Worm (Caenorhabditis elegans) whole organism, L3 larva: ENCODE results near the gene Y41E3.8.

Experiments used
- R02D3.7 ChIP-seq: fragments of 150-350 bp; optimal IDR thresholded peaks from 2 replicates; lab custom pipeline; 2014; ENCODE audit warnings: missing biosample characterization, missing genetic modification characterization
- ama-1 ChIP-seq: fragments of 150-350 bp; optimal IDR thresholded peaks from 2 replicates; lab custom pipeline; 2018
- ceh-16 ChIP-seq: sonication (generic microtip); optimal IDR thresholded peaks from 2 replicates; lab custom pipeline; 2017; ENCODE audit warnings: missing biosample characterization, missing genetic modification characterization
- ceh-28 ChIP-seq: fragments of 150-350 bp; optimal IDR thresholded peaks from 2 replicates; lab custom pipeline; 2014; ENCODE audit warnings: missing biosample characterization, missing genetic modification reagents, missing genetic modification characterization
- ceh-82 ChIP-seq: fragments of 150-350 bp; optimal IDR thresholded peaks from 2 replicates; lab custom pipeline; 2014; ENCODE audit warnings: missing biosample characterization, missing genetic modification characterization
- ceh-9 ChIP-seq: sonication (generic microtip); optimal IDR thresholded peaks from 2 replicates; lab custom pipeline; 2018; ENCODE audit warnings: missing biosample characterization, missing genetic modification characterization
- egl-27 ChIP-seq: sonication (generic microtip); optimal IDR thresholded peaks from 4 replicates; lab custom pipeline; 2017; ENCODE audit warnings: missing biosample characterization, missing genetic modification reagents, missing genetic modification characterization
- egl-5 ChIP-seq: fragments of 150-350 bp; optimal IDR thresholded peaks from 2 replicates; lab custom pipeline; 2017; ENCODE audit warnings: missing biosample characterization, missing genetic modification reagents, missing genetic modification characterization, inconsistent platforms
- elt-2 ChIP-seq: sonication (generic microtip); optimal IDR thresholded peaks from 2 replicates; lab custom pipeline; 2016; ENCODE audit warnings: missing genetic modification reagents, mild to moderate bottlenecking, missing genetic modification characterization, missing compliant biosample characterization
- elt-3 ChIP-seq, 3 experiments: fragments of 150-350 bp in 1 of 3; sonication (generic microtip) in 2 of 3; optimal IDR thresholded peaks; 2 replicates in 2 of 3; 4 replicates in 1 of 3; lab custom pipeline; 2014 to 2017; ENCODE audit warnings: missing biosample characterization in 3 of 3, missing genetic modification characterization in 3 of 3
- fkh-10 ChIP-seq: sonication (generic microtip); optimal IDR thresholded peaks from 2 replicates; lab custom pipeline; 2017; ENCODE audit warnings: missing biosample characterization, missing genetic modification reagents, missing genetic modification characterization
- fkh-2 ChIP-seq: fragments of 150-350 bp; optimal IDR thresholded peaks from 2 replicates; lab custom pipeline; 2014; ENCODE audit warnings: missing biosample characterization, missing genetic modification reagents, missing genetic modification characterization
- fos-1 ChIP-seq: fragments of 150-350 bp; optimal IDR thresholded peaks from 2 replicates; lab custom pipeline; 2014; ENCODE audit warnings: missing biosample characterization, missing genetic modification characterization
- hmg-11 ChIP-seq: sonication (generic microtip); optimal IDR thresholded peaks from 2 replicates; lab custom pipeline; 2016; ENCODE audit warnings: missing genetic modification characterization, missing compliant biosample characterization
- jun-1 ChIP-seq: fragments of 150-350 bp; optimal IDR thresholded peaks from 2 replicates; lab custom pipeline; 2014; ENCODE audit warnings: missing biosample characterization, missing genetic modification reagents, missing genetic modification characterization
- lin-15B ChIP-seq: fragments of 150-350 bp; optimal IDR thresholded peaks from 2 replicates; lab custom pipeline; 2014; ENCODE audit warnings: missing biosample characterization, missing genetic modification characterization
- lin-39 ChIP-seq: fragments of 150-350 bp; optimal IDR thresholded peaks from 2 replicates; lab custom pipeline; 2018; ENCODE audit warnings: missing biosample characterization, missing genetic modification reagents, missing genetic modification characterization
- lsy-12 ChIP-seq: sonication (generic microtip); optimal IDR thresholded peaks from 2 replicates; lab custom pipeline; 2016; ENCODE audit warnings: mild to moderate bottlenecking, missing genetic modification characterization, missing compliant biosample characterization
- mdl-1 ChIP-seq: fragments of 150-350 bp; optimal IDR thresholded peaks from 2 replicates; lab custom pipeline; 2014; ENCODE audit warnings: missing biosample characterization, missing genetic modification characterization
- mml-1 ChIP-seq: fragments of 150-350 bp; sonication (generic microtip); optimal IDR thresholded peaks from 3 replicates; lab custom pipeline; 2014; ENCODE audit warnings: missing biosample characterization, missing genetic modification characterization
- nfya-1 ChIP-seq: sonication (generic microtip); optimal IDR thresholded peaks from 2 replicates; lab custom pipeline; 2017; ENCODE audit warnings: missing genetic modification characterization, mild to moderate bottlenecking, missing compliant biosample characterization, antibody characterized with exemption, moderate library complexity; ENCODE audit not compliant: insufficient read depth
- nhr-11 ChIP-seq: fragments of 150-350 bp; optimal IDR thresholded peaks from 2 replicates; lab custom pipeline; 2014; ENCODE audit warnings: missing biosample characterization, missing genetic modification characterization
- nhr-23 ChIP-seq: fragments of 150-350 bp; optimal IDR thresholded peaks from 2 replicates; lab custom pipeline; 2014; ENCODE audit warnings: missing biosample characterization, missing genetic modification reagents, missing genetic modification characterization
- nhr-237 ChIP-seq: fragments of 150-350 bp; optimal IDR thresholded peaks from 2 replicates; lab custom pipeline; 2014; ENCODE audit warnings: missing biosample characterization, missing genetic modification characterization
- nhr-25 ChIP-seq: sonication (generic microtip); optimal IDR thresholded peaks from 2 replicates; lab custom pipeline; 2017; ENCODE audit warnings: missing biosample characterization, missing genetic modification characterization
- nhr-28 ChIP-seq: fragments of 150-350 bp; optimal IDR thresholded peaks from 2 replicates; lab custom pipeline; 2014; ENCODE audit warnings: missing biosample characterization, missing genetic modification characterization
- nhr-43 ChIP-seq: sonication (generic microtip); optimal IDR thresholded peaks from 2 replicates; lab custom pipeline; 2016; ENCODE audit warnings: mild to moderate bottlenecking, missing genetic modification characterization, missing compliant biosample characterization; ENCODE audit not compliant: poor library complexity, severe bottlenecking
- pha-4 ChIP-seq: fragments of 150-350 bp; optimal IDR thresholded peaks from 2 replicates; lab custom pipeline; 2014; ENCODE audit warnings: missing biosample characterization, missing genetic modification reagents, missing genetic modification characterization
- pqm-1 ChIP-seq: fragments of 150-350 bp; optimal IDR thresholded peaks from 2 replicates; lab custom pipeline; 2017; ENCODE audit warnings: missing biosample characterization, missing genetic modification characterization, inconsistent platforms
- sea-2 ChIP-seq: fragments of 150-350 bp; sonication (generic microtip); optimal IDR thresholded peaks from 4 replicates; lab custom pipeline; 2014; ENCODE audit warnings: missing biosample characterization, missing genetic modification reagents, missing genetic modification characterization
- skn-1 ChIP-seq: fragments of 150-350 bp; optimal IDR thresholded peaks from 2 replicates; lab custom pipeline; 2014; ENCODE audit warnings: missing biosample characterization, missing genetic modification characterization
- snpc-4 ChIP-seq: fragments of 150-350 bp; optimal IDR thresholded peaks from 2 replicates; lab custom pipeline; 2014; ENCODE audit warnings: missing biosample characterization, missing genetic modification characterization
- tbx-2 ChIP-seq: sonication (generic microtip); optimal IDR thresholded peaks from 2 replicates; lab custom pipeline; 2016; ENCODE audit warnings: mild to moderate bottlenecking, missing genetic modification characterization, missing compliant biosample characterization
- unc-39 ChIP-seq: sonication (generic microtip); optimal IDR thresholded peaks from 4 replicates; lab custom pipeline; 2017; ENCODE audit warnings: missing biosample characterization, missing genetic modification characterization
- unc-62 ChIP-seq: fragments of 150-350 bp; sonication (generic microtip); optimal IDR thresholded peaks from 4 replicates; lab custom pipeline; 2014; ENCODE audit warnings: missing biosample characterization, missing genetic modification reagents, missing genetic modification characterization
- zag-1 ChIP-seq: fragments of 150-350 bp; optimal IDR thresholded peaks from 2 replicates; lab custom pipeline; 2014; ENCODE audit warnings: missing biosample characterization, missing genetic modification characterization
- ztf-11 ChIP-seq: fragments of 150-350 bp; optimal IDR thresholded peaks from 2 replicates; lab custom pipeline; 2014; ENCODE audit warnings: missing biosample characterization, missing genetic modification characterization
- ztf-4 ChIP-seq: fragments of 150-350 bp; optimal IDR thresholded peaks from 2 replicates; lab custom pipeline; 2014; ENCODE audit warnings: missing biosample characterization, missing genetic modification characterization

Gene Y41E3.8

ce11 chrIV:15038821-15039220 is 10.0 kb upstream of the Y41E3.8 start:
- TF ChIP-seq elt-2 (tag; lab: Kevin White, UChicago) (no peak), lin-15B (tag; lab: Kevin White, UChicago) (no peak), lsy-12 (tag; lab: Kevin White, UChicago) (no peak), tbx-2 (no peak), unc-39 (tag; lab: Kevin White, UChicago) (no peak), nhr-28 (no peak), ceh-9 (no peak), mml-1 (tag; lab: Kevin White, UChicago) (no peak), sea-2 (GFP tag; lab: Kevin White, UChicago) (no peak), ama-1 (lab: Kevin White, UChicago) (no peak)

ce11 chrIV:15037492-15037891 is 8.7 kb upstream of the Y41E3.8 start:
- no peak for TF ChIP-seq nhr-11
- TF ChIP-seq ceh-82: no peak

ce11 chrIV:15036974-15037373 is 8.2 kb upstream of the Y41E3.8 start, which contains the start of gene eef-1B.2:
Gene eef-1B.2 (plus strand): TSS chrIV:15037331.
- TF ChIP-seq skn-1 (peak; percentile 75), mml-1 (tag; lab: Kevin White, UChicago) (no peak), tbx-2 (no peak), ceh-28 (tag; lab: Kevin White, UChicago) (no peak), nhr-28 (no peak), unc-62 (GFP tag; lab: Kevin White, UChicago) (no peak), nhr-237 (tag; lab: Kevin White, UChicago) (no peak), egl-5 (tag; lab: Kevin White, UChicago) (peak; percentile 17), pha-4 (peak; percentile 86), nfya-1 (tag; lab: Kevin White, UChicago) (peak; percentile 85), mdl-1 (tag; lab: Kevin White, UChicago) (no peak), ceh-16 (no peak), nhr-43 (tag; lab: Kevin White, UChicago) (peak; percentile 3), hmg-11 (tag; lab: Kevin White, UChicago) (peak; percentile 33), fkh-10 (GFP tag; lab: Kevin White, UChicago) (no peak), fos-1 (tag; lab: Kevin White, UChicago) (no peak), R02D3.7 (tag; lab: Kevin White, UChicago) (peak; percentile 10), snpc-4 (tag; lab: Kevin White, UChicago) (peak; percentile 22), elt-2 (tag; lab: Kevin White, UChicago) (peak; percentile 30), ztf-4 (tag; lab: Kevin White, UChicago) (no peak), ztf-11 (tag; lab: Kevin White, UChicago) (no peak), lin-39 (tag; lab: Kevin White, UChicago) (peak; percentile 59), nhr-23 (peak; percentile 60), sea-2 (GFP tag; lab: Kevin White, UChicago) (no peak), nhr-25 (peak; percentile 50), lin-15B (tag; lab: Kevin White, UChicago) (peak; percentile 78)

ce11 chrIV:15029565-15029964 is 787 bp upstream of the Y41E3.8 start:
- TF ChIP-seq egl-27 (tag; lab: Kevin White, UChicago) (no peak), ceh-16 (no peak), fkh-2 (tag; lab: Kevin White, UChicago) (no peak), R02D3.7 (tag; lab: Kevin White, UChicago) (no peak), jun-1 (no peak), nhr-237 (tag; lab: Kevin White, UChicago) (no peak), ztf-11 (tag; lab: Kevin White, UChicago) (no peak), elt-3 (tag; optimal IDR thresholded peaks at IDR 0.05; lab: Kevin White, UChicago) (no peak), elt-2 (tag; lab: Kevin White, UChicago) (no peak), egl-5 (tag; lab: Kevin White, UChicago) (no peak), nhr-25 (no peak), zag-1 (no peak), ceh-82 (no peak), fkh-10 (GFP tag; lab: Kevin White, UChicago) (no peak), pha-4 (no peak), tbx-2 (no peak), pqm-1 (tag; lab: Kevin White, UChicago) (no peak), nhr-23 (no peak), ama-1 (lab: Kevin White, UChicago) (no peak), snpc-4 (tag; lab: Kevin White, UChicago) (no peak)
